Fruit fly (Drosophila melanogaster) whole organism, pupa: ENCODE results near the gene LanA.
A peak's percentile ranks its signal among the peaks of the same experiment; 100 is the strongest.

Experiments used
- CG10348 ChIP-seq: fragments of 200-800 bp; sonication (Bioruptor generic); IDR thresholded peaks from 2 replicates; pipeline ENCODE4 v1.3.6; 2022; ENCODE audit warnings: missing biosample characterization, missing genetic modification characterization
- CG13204 ChIP-seq: fragments of 200-800 bp; sonication (Bioruptor generic); optimal IDR thresholded peaks from 2 replicates; lab custom pipeline; 2018; ENCODE audit warnings: missing biosample characterization, mild to moderate bottlenecking, missing genetic modification characterization, moderate library complexity
- CG15710 ChIP-seq: fragments of 200-800 bp; sonication (Bioruptor generic); optimal IDR thresholded peaks from 2 replicates; lab custom pipeline; 2018; ENCODE audit warnings: missing biosample characterization, mild to moderate bottlenecking, missing genetic modification characterization, moderate library complexity
- CG32121 ChIP-seq: fragments of 200-800 bp; sonication (Bioruptor generic); IDR thresholded peaks from 2 replicates; pipeline ENCODE4 v1.3.6; 2022; ENCODE audit warnings: missing biosample characterization, missing genetic modification characterization
- CG34367 ChIP-seq: fragments of 200-800 bp; sonication (Bioruptor generic); optimal IDR thresholded peaks from 2 replicates; lab custom pipeline; 2018; ENCODE audit warnings: missing biosample characterization, mild to moderate bottlenecking, missing genetic modification characterization
- CG4496 ChIP-seq: fragments of 200-800 bp; sonication (Bioruptor generic); IDR thresholded peaks from 3 replicates; pipeline ENCODE4 v1.3.6; 2022; ENCODE audit warnings: missing biosample characterization, missing genetic modification characterization
- CG8301 ChIP-seq: fragments of 200-800 bp; sonication (Bioruptor generic); optimal IDR thresholded peaks from 2 replicates; lab custom pipeline; 2018; ENCODE audit warnings: missing biosample characterization, mild to moderate bottlenecking, missing genetic modification characterization
- EcR ChIP-seq: fragments of 200-800 bp; sonication (Bioruptor generic); optimal IDR thresholded peaks from 3 replicates; lab custom pipeline; 2019; ENCODE audit warnings: missing biosample characterization, missing genetic modification characterization, mild to moderate bottlenecking, moderate library complexity, missing genetic modification reagents
- Pif1A ChIP-seq: fragments of 200-800 bp; sonication (Bioruptor generic); optimal IDR thresholded peaks from 3 replicates; lab custom pipeline; 2016; ENCODE audit warnings: missing biosample characterization, missing genetic modification characterization
- fd96Ca ChIP-seq: fragments of 200-800 bp; sonication (Bioruptor generic); IDR thresholded peaks from 3 replicates; pipeline ENCODE4 v1.3.6; 2022; ENCODE audit warnings: missing biosample characterization, missing genetic modification characterization
- gl ChIP-seq: fragments of 200-800 bp; sonication (Bioruptor generic); optimal IDR thresholded peaks from 2 replicates; lab custom pipeline; 2018; ENCODE audit warnings: missing biosample characterization, mild to moderate bottlenecking, missing genetic modification characterization
- rn ChIP-seq: fragments of 200-800 bp; sonication (Bioruptor generic); IDR thresholded peaks from 2 replicates; pipeline ENCODE4 v1.3.6; 2022; ENCODE audit warnings: missing biosample characterization, missing genetic modification characterization

DNA sequence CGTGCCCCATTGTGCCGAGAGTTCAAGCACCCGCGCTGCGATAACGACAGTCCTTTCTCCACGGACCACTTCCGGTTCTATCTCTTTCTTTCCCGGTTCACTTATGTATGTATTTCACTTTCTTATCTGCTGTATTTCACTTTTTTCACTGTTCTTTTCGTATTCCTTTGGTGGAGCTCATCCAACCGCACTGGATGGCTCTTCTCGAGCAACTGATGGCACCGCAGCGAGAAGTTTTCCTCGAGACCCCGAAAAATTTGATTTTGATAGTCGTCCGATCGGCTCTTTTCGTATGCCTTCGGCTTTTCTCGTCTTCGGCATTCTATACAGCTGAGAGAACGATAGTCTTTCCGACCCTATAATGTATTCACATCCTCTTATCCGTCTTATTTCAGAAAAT lies at the start of gene LanA:
- TF ChIP-seq fd96Ca (GFP tag; lab: Robert Waterston, UW), result 0 out of 3 replicates have a peak, but pooled peaks have one; percentile 15
- peak; percentile 14 for TF ChIP-seq EcR (GFP tag; lab: Kevin White, UChicago)
- TF ChIP-seq rn (GFP tag; lab: Robert Waterston, UW), result no peak
- no peak for TF ChIP-seq gl (tag; lab: Kevin White, UChicago)
- TF ChIP-seq CG8301 (tag; lab: Kevin White, UChicago), result no peak
- TF ChIP-seq CG34367, result no peak
- peak; percentile 58; the same call in 1 of the 3 replicates for TF ChIP-seq CG4496 (GFP tag; lab: Robert Waterston, UW)
- TF ChIP-seq CG32121 (GFP tag; lab: Robert Waterston, UW), result no peak; the same call in 1 of the 2 replicates
- no peak for TF ChIP-seq CG13204 (GFP tag; lab: Kevin White, UChicago)
- TF ChIP-seq CG10348 (GFP tag; lab: Robert Waterston, UW), result no peak
- TF ChIP-seq CG15710 (tag; lab: Kevin White, UChicago), result no peak
- no peak for TF ChIP-seq Pif1A (GFP tag; lab: Kevin White, UChicago)
